Fruit fly (Drosophila melanogaster): ENCODE results near the gene CG10516.
A peak's percentile ranks its signal among the peaks of the same experiment; 100 is the strongest.

Gene CG10516

dm6 chr3L:15956448-15957010 is 11.5 kb upstream of the CG10516 start, which contains the start of gene elgi (continued):
- TF ChIP-seq CG15514 (GFP tag; optimal IDR thresholded peaks at IDR 0.05) (peak; percentile 66), CG6854 (GFP tag; optimal IDR thresholded peaks at IDR 0.05) (no peak), CG2889 (GFP tag; IDR thresholded peaks at IDR 0.05) (no peak), CG17912 (GFP tag; optimal IDR thresholded peaks at IDR 0.05) (no peak), ftz-f1 (GFP tag; optimal IDR thresholded peaks at IDR 0.05) (no peak), ci (GFP tag; IDR thresholded peaks at IDR 0.05) (peak; percentile 64; the same call in 2 of the 3 replicates), jumu (GFP tag; optimal IDR thresholded peaks at IDR 0.05) (peak; percentile 49), cg (GFP tag; optimal IDR thresholded peaks at IDR 0.05) (no peak), pho (GFP tag; optimal IDR thresholded peaks at IDR 0.05) (peak; percentile 67), Jarid2 (GFP tag; optimal IDR thresholded peaks at IDR 0.05) (no peak), CG32772 (GFP tag; IDR thresholded peaks at IDR 0.05) (peak; percentile 81), CG17612 (GFP tag; IDR thresholded peaks at IDR 0.05) (no peak), shn (GFP tag; optimal IDR thresholded peaks at IDR 0.05) (peak; percentile 57), HLH54F (GFP tag; optimal IDR thresholded peaks at IDR 0.05) (peak; percentile 67), CG12744 (GFP tag; optimal IDR thresholded peaks at IDR 0.05) (peak; percentile 18), Fer2 (tag; optimal IDR thresholded peaks at IDR 0.05) (no peak), Side (GFP tag; optimal IDR thresholded peaks at IDR 0.05) (peak; percentile 55), CG17802 (tag; optimal IDR thresholded peaks at IDR 0.05) (no peak), Stat92E (GFP tag; optimal IDR thresholded peaks at IDR 0.05) (no peak), tio (GFP tag; optimal IDR thresholded peaks at IDR 0.05) (no peak), CG8478 (optimal IDR thresholded peaks at IDR 0.05) (no peak), dysf (GFP tag; IDR thresholded peaks at IDR 0.05) (peak; percentile 58; the same call in 2 of the 3 replicates), D (optimal IDR thresholded peaks at IDR 0.05) (no peak), D (GFP tag; optimal IDR thresholded peaks at IDR 0.05) (no peak), run (tag; optimal IDR thresholded peaks at IDR 0.05) (no peak), Trl (optimal IDR thresholded peaks at IDR 0.05) (no peak), Trl (GFP tag; optimal IDR thresholded peaks at IDR 0.05) (peak; percentile 71), salm (tag; optimal IDR thresholded peaks at IDR 0.05) (no peak), CG1233 (GFP tag; optimal IDR thresholded peaks at IDR 0.05) (peak; percentile 50), GATAe (GFP tag; conservative IDR thresholded peaks at IDR 0.05) (no peak), CG7271 (tag; optimal IDR thresholded peaks at IDR 0.05) (no peak), sisA (GFP tag; IDR thresholded peaks at IDR 0.05) (0 out of 2 replicates have a peak, but pooled peaks have one; percentile 25), Antp (GFP tag; optimal IDR thresholded peaks at IDR 0.05) (peak; percentile 71), Dll (GFP tag; IDR thresholded peaks at IDR 0.05; ENCODE audit: partially characterized antibody) (no peak), toy (GFP tag; IDR thresholded peaks at IDR 0.05) (no peak), Hr39 (optimal IDR thresholded peaks at IDR 0.05) (no peak), B-H2 (GFP tag; optimal IDR thresholded peaks at IDR 0.05) (peak; percentile 75), kay (GFP tag; optimal IDR thresholded peaks at IDR 0.05) (no peak), cwo (GFP tag; optimal IDR thresholded peaks at IDR 0.05) (peak; percentile 33), CG31224 (GFP tag; IDR thresholded peaks at IDR 0.05) (no peak), Ptx1 (GFP tag; IDR thresholded peaks at IDR 0.05) (peak; percentile 46), CG17359 (tag; optimal IDR thresholded peaks at IDR 0.05) (peak; percentile 34), CG12391 (tag; optimal IDR thresholded peaks at IDR 0.05) (peak; percentile 47), D19B (GFP tag; optimal IDR thresholded peaks at IDR 0.05) (no peak), NC2α (GFP tag; optimal IDR thresholded peaks at IDR 0.05) (peak; percentile 1), CG8765 (GFP tag; IDR thresholded peaks at IDR 0.05) (no peak), Dp (GFP tag; optimal IDR thresholded peaks at IDR 0.05) (peak; percentile 8), CG2875 (GFP tag; optimal IDR thresholded peaks at IDR 0.05) (peak; percentile 11), CG17328 (GFP tag; IDR thresholded peaks at IDR 0.05) (no peak), CG15011 (GFP tag; optimal IDR thresholded peaks at IDR 0.05) (no peak), CG34422 (GFP tag; IDR thresholded peaks at IDR 0.05) (peak; percentile 46; the same call in 1 of the 3 replicates), maf-S (GFP tag; optimal IDR thresholded peaks at IDR 0.05) (peak; percentile 65)

Data from whole organism, embryonic.